Worm (Caenorhabditis elegans) whole organism, young adult: ENCODE measurements around the gene T05C7.5.

Experiments used
- D2030.7 ChIP-seq: fragments of 200-800 bp; sonication (Bioruptor generic); IDR thresholded peaks from 2 replicates; pipeline ENCODE4 v1.3.6; 2022; ENCODE audit warnings: missing genetic modification reagents, missing genetic modification characterization, missing compliant biosample characterization
- ceh-100 ChIP-seq: fragments of 200-800 bp; sonication (Bioruptor generic); IDR thresholded peaks from 2 replicates; pipeline ENCODE4 v1.3.6; 2022; ENCODE audit warnings: missing genetic modification reagents, missing genetic modification characterization, missing compliant biosample characterization
- dox-1 ChIP-seq: fragments of 200-800 bp; sonication (Bioruptor generic); IDR thresholded peaks from 2 replicates; pipeline ENCODE4 v1.3.6; 2022; ENCODE audit warnings: missing genetic modification reagents, missing genetic modification characterization, missing compliant biosample characterization
- fkh-3 ChIP-seq: sonication (generic microtip); optimal IDR thresholded peaks from 2 replicates; lab custom pipeline; 2016; ENCODE audit warnings: mild to moderate bottlenecking, missing genetic modification characterization, missing compliant biosample characterization
- him-1 ChIP-seq: sonication (generic microtip); optimal IDR thresholded peaks from 2 replicates; lab custom pipeline; 2016; ENCODE audit warnings: missing genotype, missing genetic modification reagents, missing genetic modification characterization, missing compliant biosample characterization
- hmg-1.2 ChIP-seq: fragments of 200-800 bp; sonication (Bioruptor generic); IDR thresholded peaks from 2 replicates; pipeline ENCODE4 v1.3.6; 2022; ENCODE audit warnings: missing genetic modification reagents, missing genetic modification characterization, missing compliant biosample characterization
- nhr-27 ChIP-seq: fragments of 200-800 bp; sonication (Bioruptor generic); optimal IDR thresholded peaks from 2 replicates; lab custom pipeline; 2018; ENCODE audit warnings: mild to moderate bottlenecking, missing genetic modification characterization, moderate library complexity, missing compliant biosample characterization

T05C7.5 gene

ce11 chrIV:48780-49179 lies 9.9 kb downstream of the T05C7.5 start, which contains the start of gene frm-5.1:
TSS of gene frm-5.1 (minus strand) at chrIV:48880.
- TF ChIP-seq him-1 (tag; lab: Kevin White, UChicago) (no peak), ceh-100 (GFP tag; lab: Robert Waterston, UW) (no peak), nhr-27 (tag; lab: Kevin White, UChicago) (no peak), fkh-3 (tag; lab: Kevin White, UChicago) (no peak)

ce11 chrIV:17273-17672 lies 41.4 kb downstream of the T05C7.5 start:
- TF ChIP-seq hmg-1.2 (GFP tag; lab: Robert Waterston, UW) (peak; percentile 22; the same call in 1 of the 2 replicates), dox-1 (GFP tag; lab: Robert Waterston, UW) (0 out of 2 replicates have a peak, but pooled peaks have one; percentile 22), D2030.7 (GFP tag; lab: Robert Waterston, UW) (peak; percentile 59)
